Fruit fly (Drosophila melanogaster): Measurements from ENCODE around the gene CG34177.

Gene CG34177

DNA sequence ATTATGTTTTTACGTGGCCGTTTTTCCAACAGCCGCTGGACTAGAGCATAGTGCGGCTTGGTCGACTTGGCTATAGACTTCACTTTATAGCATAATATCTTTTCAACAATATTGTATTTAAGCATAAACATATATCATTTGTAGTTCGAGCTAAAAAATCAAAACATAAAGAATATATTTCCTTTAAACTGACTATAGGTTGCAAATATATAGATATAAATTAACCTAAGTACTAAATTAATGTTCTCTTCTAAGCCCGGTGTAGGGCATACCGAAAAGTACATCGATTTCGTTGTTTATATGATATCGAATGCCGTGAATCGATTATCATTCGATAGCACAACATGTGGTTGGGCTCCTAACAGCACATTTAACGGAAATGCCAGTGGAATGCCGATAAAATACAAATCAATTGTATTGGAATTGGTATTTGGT is 14.9 kb downstream of the CG34177 start, which contains the start of gene MFS18 (continued):
- TF ChIP-seq Dll (GFP tag; IDR thresholded peaks at IDR 0.05; ENCODE audit: partially characterized antibody) (peak; percentile 63; the same call in 2 of the 4 replicates), pho (GFP tag; optimal IDR thresholded peaks at IDR 0.05) (peak; percentile 87), stc (GFP tag; IDR thresholded peaks at IDR 0.05) (peak; percentile 100), Ada2b (GFP tag; IDR thresholded peaks at IDR 0.05) (peak; percentile 98), CG12744 (GFP tag; optimal IDR thresholded peaks at IDR 0.05) (peak; percentile 68), CG15479 (GFP tag; optimal IDR thresholded peaks at IDR 0.05) (peak; percentile 2), trh (GFP tag; optimal IDR thresholded peaks at IDR 0.05) (peak; percentile 92), CG12769 (tag; optimal IDR thresholded peaks at IDR 0.05) (no peak), CG11560 (tag; IDR thresholded peaks at IDR 0.05) (peak; percentile 98), hbn (GFP tag; IDR thresholded peaks at IDR 0.05; ENCODE audit: partially characterized antibody) (peak; percentile 46), CG16779 (GFP tag; IDR thresholded peaks at IDR 0.05) (peak; percentile 98), chn (GFP tag; optimal IDR thresholded peaks at IDR 0.05) (peak; percentile 93), Poxn (GFP tag; IDR thresholded peaks at IDR 0.05) (peak; percentile 92), nmo (GFP tag; optimal IDR thresholded peaks at IDR 0.05) (peak; percentile 98), CG4617 (GFP tag; optimal IDR thresholded peaks at IDR 0.05; ENCODE audit: borderline replicate concordance) (peak; percentile 97), ab (GFP tag; optimal IDR thresholded peaks at IDR 0.05) (peak; percentile 54), CG34224 (GFP tag; IDR thresholded peaks at IDR 0.05; ENCODE audit: partially characterized antibody) (peak; percentile 74; the same call in 2 of the 3 replicates), wor (GFP tag; IDR thresholded peaks at IDR 0.05) (peak; percentile 99), CG7372 (GFP tag; IDR thresholded peaks at IDR 0.05) (peak; percentile 97), CG17912 (GFP tag; optimal IDR thresholded peaks at IDR 0.05) (peak; percentile 34), CG4360 (GFP tag; IDR thresholded peaks at IDR 0.05) (peak; percentile 90), Sry-δ (GFP tag; optimal IDR thresholded peaks at IDR 0.05) (peak; percentile 48), Doc3 (GFP tag; IDR thresholded peaks at IDR 0.05; ENCODE audit: partially characterized antibody) (peak; percentile 62), cad (GFP tag; optimal IDR thresholded peaks at IDR 0.05) (no peak), CG14710 (tag; optimal IDR thresholded peaks at IDR 0.05) (peak; percentile 99), ci (GFP tag; IDR thresholded peaks at IDR 0.05) (peak; percentile 99), schlank (tag; optimal IDR thresholded peaks at IDR 0.05) (peak; percentile 82), chm (GFP tag; IDR thresholded peaks at IDR 0.05) (peak; percentile 97), btn (GFP tag; optimal IDR thresholded peaks at IDR 0.05) (peak; percentile 25), CG9609 (GFP tag; optimal IDR thresholded peaks at IDR 0.05) (peak; percentile 69), eyg (GFP tag; optimal IDR thresholded peaks at IDR 0.05) (peak; percentile 85), CG31365 (tag; optimal IDR thresholded peaks at IDR 0.05) (peak; percentile 89), caup (GFP tag; optimal IDR thresholded peaks at IDR 0.05; ENCODE audit: severe bottlenecking) (peak; percentile 97), gce (GFP tag; IDR thresholded peaks at IDR 0.05) (peak; percentile 98), Hmx (GFP tag; optimal IDR thresholded peaks at IDR 0.05) (peak; percentile 79), CG17568 (GFP tag; optimal IDR thresholded peaks at IDR 0.05) (no peak), Ets65A (GFP tag) (peak; percentile 98), CG12236 (GFP tag; optimal IDR thresholded peaks at IDR 0.05) (peak; percentile 31), sim (GFP tag; IDR thresholded peaks at IDR 0.05) (peak; percentile 99), danr (GFP tag; IDR thresholded peaks at IDR 0.05) (peak; percentile 97), zfh2 (GFP tag; optimal IDR thresholded peaks at IDR 0.05) (peak; percentile 84), nau (GFP tag; optimal IDR thresholded peaks at IDR 0.05) (no peak), CG42726 (GFP tag; IDR thresholded peaks at IDR 0.05; ENCODE audit: partially characterized antibody) (no peak), Atf3 (GFP tag; optimal IDR thresholded peaks at IDR 0.05) (peak; percentile 69), CG15601 (tag; optimal IDR thresholded peaks at IDR 0.05) (peak; percentile 91), pan (optimal IDR thresholded peaks at IDR 0.05) (no peak), pan (GFP tag; optimal IDR thresholded peaks at IDR 0.05 in 1 of 2, IDR thresholded peaks at IDR 0.05 in 1 of 2) (peak in 1 of 2 experiments; percentile 100), wdn (GFP tag; IDR thresholded peaks at IDR 0.05) (peak; percentile 98), ranshi (GFP tag; IDR thresholded peaks at IDR 0.05) (peak; percentile 99), CG10543 (GFP tag; optimal IDR thresholded peaks at IDR 0.05) (peak; percentile 81), hb (GFP tag; IDR thresholded peaks at IDR 0.05; ENCODE audit: partially characterized antibody) (peak; percentile 83)

Data from whole organism, embryonic.